Worm (Caenorhabditis elegans): ENCODE measurements around the gene glt-3.

glt-3 gene

ce11 chrIV:10150552-10151004, 20.5 kb downstream of the glt-3 start, which contains the start of gene tsp-12 (continued):
- TF ChIP-seq F13H6.1 (tag; optimal IDR thresholded peaks at IDR 0.05) (peak; percentile 51), ama-1 (optimal IDR thresholded peaks at IDR 0.05) (no peak), lin-39 (tag; optimal IDR thresholded peaks at IDR 0.05) (no peak)

- TF ChIP-seq nhr-129 (tag; optimal IDR thresholded peaks at IDR 0.05) (peak; percentile 43), gmeb-1 (tag; optimal IDR thresholded peaks at IDR 0.05) (peak; percentile 58), egl-27 (tag; optimal IDR thresholded peaks at IDR 0.05) (no peak), sma-3 (GFP tag; optimal IDR thresholded peaks at IDR 0.05) (peak; percentile 22), snpc-4 (tag; optimal IDR thresholded peaks at IDR 0.05) (no peak), lsy-2 (tag; optimal IDR thresholded peaks at IDR 0.05) (peak; percentile 78 to 96), mbf-1 (tag; optimal IDR thresholded peaks at IDR 0.05) (no peak), ztf-1 (GFP tag; conservative IDR thresholded peaks at IDR 0.05) (no peak), unc-55 (GFP tag; optimal IDR thresholded peaks at IDR 0.05) (peak; percentile 73), crh-2 (tag; optimal IDR thresholded peaks at IDR 0.05) (peak; percentile 97), F13H6.1 (tag; optimal IDR thresholded peaks at IDR 0.05) (peak; percentile 25), unc-62 (GFP tag; optimal IDR thresholded peaks at IDR 0.05) (no peak), lin-13 (GFP tag; optimal IDR thresholded peaks at IDR 0.05) (peak; percentile 57), blmp-1 (tag; optimal IDR thresholded peaks at IDR 0.05; ENCODE audit: insufficient read depth) (no peak), sma-9 (GFP tag; optimal IDR thresholded peaks at IDR 0.05) (peak; percentile 69), sma-9 (tag; optimal IDR thresholded peaks at IDR 0.05) (no peak), fos-1 (tag; optimal IDR thresholded peaks at IDR 0.05) (peak; percentile 5), C34F6.9 (tag; optimal IDR thresholded peaks at IDR 0.05) (peak; percentile 75), nhr-25 (tag; optimal IDR thresholded peaks at IDR 0.05) (peak; percentile 35)
Observed at ce11 chrIV:10151439-10151997, 21.5 kb downstream of the glt-3 start, which contains the start of gene copg-1. copg-1 (plus strand) TSS chrIV:10151947.

- TF ChIP-seq nhr-25 (tag; optimal IDR thresholded peaks at IDR 0.05) (no peak), R02D3.7 (tag; optimal IDR thresholded peaks at IDR 0.05) (no peak), ztf-1 (GFP tag; conservative IDR thresholded peaks at IDR 0.05) (no peak), unc-39 (tag; optimal IDR thresholded peaks at IDR 0.05) (no peak)
Observed at ce11 chrIV:10153479-10153878, 23.4 kb downstream of the glt-3 start.

- no peak for TF ChIP-seq zag-1 (tag; optimal IDR thresholded peaks at IDR 0.05)
Observed at ce11 chrIV:10155475-10155874, 25.4 kb downstream of the glt-3 start, which contains the start of gene ttr-54. ttr-54 (plus strand) TSS chrIV:10155775.

ce11 chrIV:10157034-10157433, 27.0 kb downstream of the glt-3 start:
- TF ChIP-seq Y55F3AM.14 (GFP tag; optimal IDR thresholded peaks at IDR 0.05), result no peak
- no peak for TF ChIP-seq unc-55 (GFP tag; optimal IDR thresholded peaks at IDR 0.05)
- TF ChIP-seq R02D3.7 (tag; optimal IDR thresholded peaks at IDR 0.05), result no peak
- TF ChIP-seq fos-1 (tag; optimal IDR thresholded peaks at IDR 0.05), result no peak
- TF ChIP-seq mbf-1 (tag; optimal IDR thresholded peaks at IDR 0.05), result no peak
- no peak for TF ChIP-seq lin-13 (GFP tag; optimal IDR thresholded peaks at IDR 0.05)
- no peak for TF ChIP-seq aly-2 (tag; optimal IDR thresholded peaks at IDR 0.05)
- no peak for TF ChIP-seq nhr-11 (tag; optimal IDR thresholded peaks at IDR 0.05)
- no peak for TF ChIP-seq mdl-1 (tag; optimal IDR thresholded peaks at IDR 0.05)
- TF ChIP-seq F13H6.1 (tag; optimal IDR thresholded peaks at IDR 0.05), result no peak
- no peak for TF ChIP-seq unc-62 (GFP tag; optimal IDR thresholded peaks at IDR 0.05)
- no peak for TF ChIP-seq nhr-129 (tag; optimal IDR thresholded peaks at IDR 0.05)
- TF ChIP-seq alr-1 (tag; optimal IDR thresholded peaks at IDR 0.05), result no peak
- no peak for TF ChIP-seq mab-5 (tag; optimal IDR thresholded peaks at IDR 0.05)
- TF ChIP-seq ztf-4 (tag; optimal IDR thresholded peaks at IDR 0.05), result no peak
- no peak for TF ChIP-seq ztf-1 (GFP tag; conservative IDR thresholded peaks at IDR 0.05)

- TF ChIP-seq R02D3.7 (tag; optimal IDR thresholded peaks at IDR 0.05), result no peak
- no peak for TF ChIP-seq ama-1 (optimal IDR thresholded peaks at IDR 0.05)
- no peak for TF ChIP-seq mbf-1 (tag; optimal IDR thresholded peaks at IDR 0.05)
- TF ChIP-seq aly-2 (tag; optimal IDR thresholded peaks at IDR 0.05), result no peak
- no peak for TF ChIP-seq lin-11 (tag; optimal IDR thresholded peaks at IDR 0.05)
- no peak for TF ChIP-seq ceh-16 (tag; optimal IDR thresholded peaks at IDR 0.05)
- no peak for TF ChIP-seq peb-1 (tag; optimal IDR thresholded peaks at IDR 0.05)
- no peak for TF ChIP-seq unc-55 (GFP tag; optimal IDR thresholded peaks at IDR 0.05)
Observed at ce11 chrIV:10157489-10158088, 27.5 kb downstream of the glt-3 start, which contains the start of gene ttr-53. ttr-53 (plus strand) TSS chrIV:10158038.
